Worm (Caenorhabditis elegans) whole organism, L4/young adult: Measurements from ENCODE around the gene tag-250.

Experiments
- W03F9.2 ChIP-seq: fragments of 150-350 bp; optimal IDR thresholded peaks from 2 replicates; lab custom pipeline; 2014; ENCODE audit warnings: missing biosample characterization, missing genetic modification characterization
- dao-5 ChIP-seq: sonication (generic microtip); optimal IDR thresholded peaks from 2 replicates; lab custom pipeline; 2016; ENCODE audit warnings: missing genotype, missing genetic modification characterization, moderate library complexity, missing compliant biosample characterization
- him-1 ChIP-seq: sonication (generic microtip); optimal IDR thresholded peaks from 2 replicates; lab custom pipeline; 2016; ENCODE audit warnings: missing genotype, missing genetic modification reagents, missing genetic modification characterization, missing compliant biosample characterization

DNA sequence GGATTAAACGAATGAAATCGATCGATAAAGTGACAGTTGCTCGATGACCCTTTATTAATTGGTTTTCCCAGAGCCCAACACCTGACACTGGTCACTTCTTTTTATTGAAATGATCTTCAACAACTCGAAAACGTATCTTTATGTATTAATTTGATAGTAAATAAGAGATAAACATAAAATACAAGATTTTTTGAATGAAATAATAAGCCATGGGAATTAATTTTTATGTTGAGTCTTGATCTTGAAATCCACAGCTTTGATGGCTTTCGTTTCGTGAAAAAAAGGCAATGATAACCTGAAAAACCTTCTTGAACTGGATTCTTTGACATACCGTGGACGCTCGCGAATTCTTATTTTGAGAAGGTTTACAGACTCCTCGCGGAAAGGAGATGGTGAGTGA lies 17.2 kb downstream of the tag-250 start, which contains the start of gene pcp-5:
- TF ChIP-seq W03F9.2 (tag; lab: Kevin White, UChicago) (no peak), dao-5 (no peak), him-1 (tag; lab: Kevin White, UChicago) (no peak)
